Fruit fly (Drosophila melanogaster): ENCODE measurements around the gene OdsH.

Gene OdsH

DNA sequence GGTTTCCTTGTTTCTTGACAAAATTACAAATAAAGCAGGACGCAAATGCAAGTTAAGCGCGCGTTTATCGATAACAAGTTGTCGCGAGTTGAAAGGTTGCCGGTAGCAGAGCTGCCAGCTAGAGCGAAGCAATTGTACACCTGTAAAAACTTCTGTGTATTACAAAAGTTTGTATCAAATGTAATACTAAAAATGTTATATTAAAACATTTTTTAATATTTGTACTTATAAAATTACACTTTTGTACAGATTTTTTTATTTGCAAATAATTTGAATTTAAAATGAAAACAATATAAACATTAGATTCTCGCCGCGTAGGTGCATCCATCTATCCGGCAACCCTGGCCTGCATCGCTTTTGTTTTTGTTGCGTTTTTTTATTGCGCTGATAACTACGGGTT, 53.8 kb downstream of the OdsH start, which contains the start of the genes CG8142 and Ucp4A (continued):
- TF ChIP-seq chif (GFP tag; optimal IDR thresholded peaks at IDR 0.05) (peak in 1 of 2 experiments; percentile 69), sens (GFP tag) (peak; percentile 86), CTCF (GFP tag; optimal IDR thresholded peaks at IDR 0.05) (no peak), Eip74EF (GFP tag; optimal IDR thresholded peaks at IDR 0.05) (peak in 1 of 2 experiments; percentile 56), CG8281 (tag; optimal IDR thresholded peaks at IDR 0.05) (peak; percentile 66), CG17612 (GFP tag; IDR thresholded peaks at IDR 0.05) (peak; percentile 79), CG7271 (tag; optimal IDR thresholded peaks at IDR 0.05) (peak; percentile 84), CG10462 (GFP tag; optimal IDR thresholded peaks at IDR 0.05) (peak; percentile 86), Mad (GFP tag; optimal IDR thresholded peaks at IDR 0.05) (peak; percentile 72), CG43689 (GFP tag; IDR thresholded peaks at IDR 0.05) (peak; percentile 90), CG8924 (tag; optimal IDR thresholded peaks at IDR 0.05) (peak; percentile 93), zen2 (GFP tag; IDR thresholded peaks at IDR 0.05; ENCODE audit: partially characterized antibody) (no peak), Dad (GFP tag; optimal IDR thresholded peaks at IDR 0.05) (peak; percentile 24), Antp (GFP tag; optimal IDR thresholded peaks at IDR 0.05) (peak; percentile 51), CG14965 (GFP tag; optimal IDR thresholded peaks at IDR 0.05; ENCODE audit: borderline replicate concordance) (no peak), CG15601 (tag; optimal IDR thresholded peaks at IDR 0.05) (peak; percentile 90), gt (GFP tag; IDR thresholded peaks at IDR 0.05) (peak; percentile 85), Ravus (GFP tag; IDR thresholded peaks at IDR 0.05) (peak; percentile 80), CG10209 (GFP tag; optimal IDR thresholded peaks at IDR 0.05) (peak; percentile 93), caup (GFP tag; optimal IDR thresholded peaks at IDR 0.05; ENCODE audit: severe bottlenecking) (peak; percentile 89), Hmr (GFP tag; optimal IDR thresholded peaks at IDR 0.05) (peak; percentile 86), CG6765 (GFP tag; optimal IDR thresholded peaks at IDR 0.05) (peak; percentile 77), Ptx1 (GFP tag; IDR thresholded peaks at IDR 0.05) (peak; percentile 98), CG4404 (GFP tag; IDR thresholded peaks at IDR 0.05) (peak; percentile 95), nmo (GFP tag; optimal IDR thresholded peaks at IDR 0.05) (peak; percentile 93), Hr51 (GFP tag; optimal IDR thresholded peaks at IDR 0.05) (peak; percentile 77 to 86), CG11723 (GFP tag; optimal IDR thresholded peaks at IDR 0.05) (peak; percentile 66), CG7786 (GFP tag; optimal IDR thresholded peaks at IDR 0.05) (peak; percentile 46), CG11560 (tag; IDR thresholded peaks at IDR 0.05) (peak; percentile 85), CG13287 (GFP tag; IDR thresholded peaks at IDR 0.05; ENCODE audit: partially characterized antibody) (no peak; the same call in 1 of the 2 replicates), Lpt (GFP tag; optimal IDR thresholded peaks at IDR 0.05) (no peak), lola (GFP tag; optimal IDR thresholded peaks at IDR 0.05) (peak in 1 of 3 experiments; percentile 87), CG10654 (GFP tag; optimal IDR thresholded peaks at IDR 0.05) (peak; percentile 91), prd (optimal IDR thresholded peaks at IDR 0.05) (no peak), prd (GFP tag; IDR thresholded peaks at IDR 0.05) (peak; percentile 98), cato (GFP tag; optimal IDR thresholded peaks at IDR 0.05; ENCODE audit: borderline replicate concordance) (peak; percentile 86), Max (GFP tag; optimal IDR thresholded peaks at IDR 0.05) (peak; percentile 89), Dip2 (GFP tag; IDR thresholded peaks at IDR 0.05) (peak; percentile 51; the same call in 1 of the 2 replicates), oc (tag; optimal IDR thresholded peaks at IDR 0.05) (peak; percentile 78), CG6272 (GFP tag; IDR thresholded peaks at IDR 0.05) (peak; percentile 96), D19B (GFP tag; optimal IDR thresholded peaks at IDR 0.05) (peak; percentile 76), Mrtf (GFP tag; IDR thresholded peaks at IDR 0.05) (peak; percentile 93), ham (GFP tag; IDR thresholded peaks at IDR 0.05) (peak; percentile 82; the same call in 1 of the 2 replicates), slbo (GFP tag; IDR thresholded peaks at IDR 0.05) (peak; percentile 98), tna (GFP tag; IDR thresholded peaks at IDR 0.05; ENCODE audit: partially characterized antibody) (no peak), CG17328 (GFP tag; IDR thresholded peaks at IDR 0.05) (peak; percentile 96), Awh (GFP tag; IDR thresholded peaks at IDR 0.05) (peak; percentile 95), stwl (tag; optimal IDR thresholded peaks at IDR 0.05) (peak; percentile 80), jumu (GFP tag; optimal IDR thresholded peaks at IDR 0.05) (peak; percentile 27), Sry-δ (GFP tag; optimal IDR thresholded peaks at IDR 0.05) (peak; percentile 21), CG11696 (GFP tag; IDR thresholded peaks at IDR 0.05) (peak; percentile 72)
